Fruit fly (Drosophila melanogaster) whole organism, wandering third instar larva: ENCODE results near the gene CDK2AP1.

ENCODE experiments used
- Dfd ChIP-seq: fragments of >200 bp; optimal IDR thresholded peaks from 2 replicates; lab custom pipeline; 2017; ENCODE audit warnings: missing biosample characterization, missing genetic modification characterization
- Jra ChIP-seq: sonication (Bioruptor generic); optimal IDR thresholded peaks from 2 replicates; lab custom pipeline; 2016; ENCODE audit warnings: missing biosample characterization, missing genetic modification characterization
- Myc ChIP-seq: fragments of >200 bp; optimal IDR thresholded peaks from 2 replicates; lab custom pipeline; 2017
- OdsH ChIP-seq: fragments of 200-800 bp; sonication (Bioruptor generic); optimal IDR thresholded peaks from 2 replicates; lab custom pipeline; 2016; ENCODE audit warnings: missing biosample characterization, mild to moderate bottlenecking, missing genetic modification characterization
- Rel ChIP-seq, 2 experiments: fragments of 200-800 bp; sonication (Bioruptor generic) in 1 of 2; optimal IDR thresholded peaks; 2 replicates in 1 of 2; 3 replicates in 1 of 2; lab custom pipeline; 2016 to 2019; ENCODE audit warnings: mild to moderate bottlenecking in 2 of 2, missing biosample characterization in 2 of 2, missing genetic modification characterization in 2 of 2, moderate library complexity in 1 of 2
- h ChIP-seq: fragments of 200-800 bp; sonication (Bioruptor generic); optimal IDR thresholded peaks from 3 replicates; lab custom pipeline; 2016; ENCODE audit warnings: missing biosample characterization, mild to moderate bottlenecking, missing genetic modification characterization
- psq ChIP-seq: fragments of 200-800 bp; sonication (Bioruptor generic); optimal IDR thresholded peaks from 3 replicates; lab custom pipeline; 2017; ENCODE audit warnings: missing biosample characterization, mild to moderate bottlenecking, missing genetic modification characterization, moderate library complexity
- rgr ChIP-seq: fragments of 200-800 bp; sonication (Bioruptor generic); optimal IDR thresholded peaks from 3 replicates; lab custom pipeline; 2016; ENCODE audit warnings: missing biosample characterization, mild to moderate bottlenecking, missing genetic modification characterization
- tai ChIP-seq: sonication (Bioruptor generic); optimal IDR thresholded peaks from 2 replicates; lab custom pipeline; 2016; ENCODE audit warnings: missing biosample characterization, missing genetic modification characterization
- usp ChIP-seq: fragments of >200 bp; optimal IDR thresholded peaks from 2 replicates; lab custom pipeline; 2017; ENCODE audit warnings: missing biosample characterization, missing genetic modification characterization

DNA sequence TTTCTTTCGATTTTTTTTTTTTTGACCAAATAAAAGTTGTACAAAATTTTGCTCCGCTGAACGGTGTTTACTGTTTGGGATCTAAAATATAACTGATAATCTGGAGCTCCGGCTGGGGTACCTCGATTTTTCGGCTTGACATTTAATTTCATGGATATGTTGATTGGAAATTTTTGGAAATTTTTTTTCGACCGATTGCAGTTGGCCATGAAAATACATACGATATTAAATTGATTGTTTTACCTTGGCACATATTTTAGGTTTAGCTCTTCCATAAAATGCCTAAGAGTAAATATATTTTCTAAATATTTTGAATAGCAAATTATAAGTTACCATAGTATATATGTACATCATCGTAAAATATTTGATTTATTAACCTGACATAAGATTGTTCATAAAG lies 32.9 kb downstream of the CDK2AP1 start, which contains the start of gene CG1394:
- TF ChIP-seq h (GFP tag; lab: Kevin White, UChicago) (no peak), Jra (GFP tag; lab: Kevin White, UChicago) (no peak), Rel (GFP tag; optimal IDR thresholded peaks at IDR 0.05; lab: Kevin White, UChicago) (no peak), Rel (tag; optimal IDR thresholded peaks at IDR 0.05; lab: Kevin White, UChicago) (no peak), Myc (lab: Kevin White, UChicago) (no peak), Dfd (GFP tag; lab: Kevin White, UChicago) (no peak), rgr (no peak), usp (GFP tag; lab: Kevin White, UChicago) (no peak), OdsH (GFP tag; lab: Kevin White, UChicago) (no peak), psq (no peak), tai (GFP tag; lab: Kevin White, UChicago) (no peak)
